Worm (Caenorhabditis elegans): ENCODE measurements around the gene C25F9.2.
A peak's percentile ranks its signal among the peaks of the same experiment; 100 is the strongest.

Gene C25F9.2

DNA sequence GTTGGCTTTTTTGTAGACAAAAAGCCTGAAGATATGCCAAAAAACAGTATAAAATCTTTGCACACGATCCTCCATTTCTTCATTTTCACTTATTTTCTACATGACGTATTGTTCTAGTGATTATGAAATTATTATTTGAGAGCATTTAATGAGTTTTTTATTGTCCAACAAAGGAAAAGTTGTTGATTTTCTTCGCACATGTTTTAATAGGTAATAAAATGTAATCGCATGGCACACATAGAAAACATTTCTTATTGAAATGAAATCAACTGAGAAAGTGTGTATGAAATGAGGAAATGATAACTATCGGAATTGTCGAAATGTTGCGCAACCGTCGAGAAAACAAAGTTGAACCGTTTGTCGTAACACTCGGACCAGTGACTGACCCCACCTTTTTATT is 19.8 kb upstream of the C25F9.2 start:
- TF ChIP-seq nhr-11 (tag; optimal IDR thresholded peaks at IDR 0.05) (no peak), nhr-237 (tag; optimal IDR thresholded peaks at IDR 0.05) (no peak), pqm-1 (tag; optimal IDR thresholded peaks at IDR 0.05) (peak; percentile 53), eor-1 (tag; optimal IDR thresholded peaks at IDR 0.05) (no peak), pha-4 (tag; optimal IDR thresholded peaks at IDR 0.05) (peak; percentile 27), elt-2 (tag; optimal IDR thresholded peaks at IDR 0.05) (peak; percentile 52), aly-2 (tag; optimal IDR thresholded peaks at IDR 0.05) (no peak), ama-1 (optimal IDR thresholded peaks at IDR 0.05) (no peak), unc-62 (GFP tag; optimal IDR thresholded peaks at IDR 0.05) (no peak), lin-39 (tag; optimal IDR thresholded peaks at IDR 0.05) (no peak), ztf-4 (tag; optimal IDR thresholded peaks at IDR 0.05) (no peak), R02D3.7 (tag; optimal IDR thresholded peaks at IDR 0.05) (no peak), nhr-25 (tag; optimal IDR thresholded peaks at IDR 0.05) (no peak)

DNA sequence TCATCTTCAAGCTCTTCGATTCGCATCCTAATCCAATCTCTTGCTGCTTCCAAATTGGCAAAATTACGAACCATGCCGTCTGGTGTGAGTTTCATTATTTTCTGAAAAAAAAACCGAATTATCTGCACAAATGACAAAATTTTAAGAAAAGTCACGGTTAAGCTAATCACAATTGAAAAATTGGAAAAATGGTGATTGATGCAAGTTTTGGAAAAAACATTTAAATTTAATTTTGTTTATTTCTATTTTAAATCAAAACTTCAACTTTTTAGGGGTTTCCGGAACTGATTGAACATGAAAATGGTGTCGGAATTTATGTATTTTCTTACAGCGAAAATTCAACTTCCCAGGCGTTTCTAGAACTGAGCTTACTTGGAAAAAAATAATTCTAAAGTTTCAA is 18.4 kb upstream of the C25F9.2 start, which contains the start of gene C25F9.12:
Gene C25F9.12 (minus strand): TSS at position 101 of the 400 bp plus-strand sequence.
- TF ChIP-seq ceh-82 (tag; optimal IDR thresholded peaks at IDR 0.05) = no peak
- TF ChIP-seq nhr-23 (tag; optimal IDR thresholded peaks at IDR 0.05) = no peak
- no peak for TF ChIP-seq nhr-237 (tag; optimal IDR thresholded peaks at IDR 0.05)
- no peak for TF ChIP-seq eor-1 (tag; optimal IDR thresholded peaks at IDR 0.05)
- TF ChIP-seq nhr-28 (tag; optimal IDR thresholded peaks at IDR 0.05) = no peak
- no peak for TF ChIP-seq skn-1 (tag; optimal IDR thresholded peaks at IDR 0.05)
- TF ChIP-seq R02D3.7 (tag; optimal IDR thresholded peaks at IDR 0.05) = no peak
- no peak for TF ChIP-seq nhr-76 (tag; optimal IDR thresholded peaks at IDR 0.05)
- no peak for TF ChIP-seq hmg-11 (tag; optimal IDR thresholded peaks at IDR 0.05)
- TF ChIP-seq elt-2 (tag; optimal IDR thresholded peaks at IDR 0.05) = no peak
- TF ChIP-seq pha-4 (tag; optimal IDR thresholded peaks at IDR 0.05) = no peak
- no peak for TF ChIP-seq ztf-11 (tag; optimal IDR thresholded peaks at IDR 0.05)
- no peak for TF ChIP-seq lin-39 (tag; optimal IDR thresholded peaks at IDR 0.05)
- no peak for TF ChIP-seq ceh-28 (tag; optimal IDR thresholded peaks at IDR 0.05)

DNA sequence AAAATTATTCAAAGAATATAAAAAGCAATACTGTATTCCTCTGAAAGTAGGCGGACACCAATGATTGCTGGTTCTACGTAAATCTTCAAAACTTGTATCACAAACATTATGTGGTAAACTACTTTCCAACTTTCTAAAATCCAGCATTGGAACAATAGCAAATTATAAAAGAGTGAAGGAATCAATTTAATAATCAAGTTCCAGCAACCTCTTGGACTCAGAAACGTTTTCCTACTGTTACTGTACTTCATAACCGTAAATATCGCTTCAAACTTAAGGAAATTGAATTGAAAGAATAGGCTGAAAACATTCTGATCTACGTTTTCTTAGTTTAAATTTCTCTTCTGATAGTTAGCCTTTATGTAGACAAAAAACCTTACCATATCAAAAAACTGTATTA is 17.7 kb upstream of the C25F9.2 start:
- TF ChIP-seq ceh-16 (tag; optimal IDR thresholded peaks at IDR 0.05) (no peak), nhr-67 (tag; optimal IDR thresholded peaks at IDR 0.05) (no peak), tbx-2 (tag; optimal IDR thresholded peaks at IDR 0.05) (no peak), nhr-43 (tag; optimal IDR thresholded peaks at IDR 0.05; ENCODE audit: poor library complexity, severe bottlenecking) (no peak), egl-27 (tag; optimal IDR thresholded peaks at IDR 0.05) (no peak), eor-1 (tag; optimal IDR thresholded peaks at IDR 0.05) (no peak), ceh-9 (tag; optimal IDR thresholded peaks at IDR 0.05) (no peak), ama-1 (optimal IDR thresholded peaks at IDR 0.05) (no peak), elt-3 (tag; optimal IDR thresholded peaks at IDR 0.05) (no peak), aly-2 (tag; optimal IDR thresholded peaks at IDR 0.05) (no peak), nhr-28 (tag; optimal IDR thresholded peaks at IDR 0.05) (no peak), egl-5 (tag; optimal IDR thresholded peaks at IDR 0.05) (no peak), nhr-237 (tag; optimal IDR thresholded peaks at IDR 0.05) (no peak), ztf-4 (tag; optimal IDR thresholded peaks at IDR 0.05) (no peak), lin-39 (tag; optimal IDR thresholded peaks at IDR 0.05) (no peak), fkh-2 (tag; optimal IDR thresholded peaks at IDR 0.05) (no peak), ZK546.5 (tag; optimal IDR thresholded peaks at IDR 0.05) (no peak), zag-1 (tag; optimal IDR thresholded peaks at IDR 0.05) (no peak), unc-62 (GFP tag; optimal IDR thresholded peaks at IDR 0.05) (no peak)

DNA sequence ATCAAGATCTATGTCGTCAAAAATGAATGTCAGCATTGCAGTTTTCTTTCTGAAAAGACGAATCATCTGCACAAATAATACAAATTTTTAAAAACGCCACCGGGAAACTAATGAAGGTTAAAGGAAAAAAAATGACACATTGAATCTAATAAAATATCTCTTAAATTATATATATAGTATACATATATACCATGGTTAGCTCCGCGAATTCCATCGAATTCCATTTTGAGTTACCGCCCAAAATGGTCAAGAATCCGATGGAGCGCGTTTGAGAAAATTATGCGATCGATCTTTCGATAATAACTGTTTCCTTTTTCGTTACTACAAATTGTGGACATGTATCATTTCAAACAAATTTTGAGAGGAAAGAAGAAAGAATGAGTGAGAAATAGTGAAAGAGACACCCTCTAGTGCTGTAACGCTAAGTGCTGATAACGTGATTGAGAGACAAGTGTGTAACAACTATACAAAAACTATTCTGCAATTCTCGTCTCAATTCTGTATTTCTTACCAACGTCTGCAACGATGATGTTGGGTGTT is 15.9 kb upstream of the C25F9.2 start, which contains the start of the genes C25F9.6 and C25F9.10:
Gene C25F9.6 (minus strand): TSS at position 51 of the 540 bp plus-strand sequence.
Gene C25F9.10 (plus strand): TSS at position 454 of the 540 bp plus-strand sequence.
- TF ChIP-seq nhr-77 (tag; optimal IDR thresholded peaks at IDR 0.05) (no peak), ztf-4 (tag; optimal IDR thresholded peaks at IDR 0.05) (no peak), nhr-237 (tag; optimal IDR thresholded peaks at IDR 0.05) (no peak), nhr-76 (tag; optimal IDR thresholded peaks at IDR 0.05) (no peak), R02D3.7 (tag; optimal IDR thresholded peaks at IDR 0.05) (no peak), unc-39 (tag; optimal IDR thresholded peaks at IDR 0.05) (no peak), ama-1 (optimal IDR thresholded peaks at IDR 0.05) (no peak), tbx-2 (tag; optimal IDR thresholded peaks at IDR 0.05) (no peak), aly-2 (tag; optimal IDR thresholded peaks at IDR 0.05) (no peak), elt-2 (tag; optimal IDR thresholded peaks at IDR 0.05) (peak; percentile 60), pqm-1 (tag; optimal IDR thresholded peaks at IDR 0.05) (peak; percentile 35), nhr-28 (tag; optimal IDR thresholded peaks at IDR 0.05) (no peak), lin-15B (tag; optimal IDR thresholded peaks at IDR 0.05) (no peak), egl-27 (tag; optimal IDR thresholded peaks at IDR 0.05) (no peak), nhr-12 (tag; optimal IDR thresholded peaks at IDR 0.05) (no peak), nhr-67 (tag; optimal IDR thresholded peaks at IDR 0.05) (no peak), skn-1 (tag; optimal IDR thresholded peaks at IDR 0.05) (no peak), lsy-12 (tag; optimal IDR thresholded peaks at IDR 0.05) (no peak), pha-4 (tag; optimal IDR thresholded peaks at IDR 0.05) (peak; percentile 35)

All from whole organism, L3 larva.